Worm (Caenorhabditis elegans) whole organism, L1 larva: ENCODE measurements around the gene str-249.
A peak's percentile ranks its signal among the peaks of the same experiment; 100 is the strongest.

Source experiments
- F16B12.6 ChIP-seq: fragments of 150-350 bp; optimal IDR thresholded peaks from 2 replicates; lab custom pipeline; 2014; ENCODE audit warnings: missing biosample characterization, missing genetic modification characterization
- aly-2 ChIP-seq: fragments of 150-350 bp; optimal IDR thresholded peaks from 2 replicates; lab custom pipeline; 2014; ENCODE audit warnings: missing biosample characterization, missing genetic modification characterization
- blmp-1 ChIP-seq: fragments of 150-350 bp; optimal IDR thresholded peaks from 2 replicates; lab custom pipeline; 2014; ENCODE audit warnings: missing biosample characterization, missing genetic modification characterization
- ceh-82 ChIP-seq, 3 experiments: fragments of 150-350 bp in 1 of 3; sonication (generic microtip) in 2 of 3; optimal IDR thresholded peaks; 2 replicates each; lab custom pipeline; 2014 to 2017; ENCODE audit warnings: missing biosample characterization in 3 of 3, missing genetic modification characterization in 3 of 3
- ceh-88 ChIP-seq: fragments of 200-800 bp; sonication (Bioruptor generic); IDR thresholded peaks from 2 replicates; pipeline ENCODE4 v1.3.6; 2022; ENCODE audit warnings: missing genetic modification characterization, missing compliant biosample characterization
- ceh-90 ChIP-seq: sonication (generic microtip); optimal IDR thresholded peaks from 2 replicates; lab custom pipeline; 2016; ENCODE audit warnings: missing genetic modification characterization, missing compliant biosample characterization
- ces-1 ChIP-seq: fragments of 150-350 bp; optimal IDR thresholded peaks from 2 replicates; lab custom pipeline; 2014; ENCODE audit warnings: missing biosample characterization, missing genetic modification reagents, missing genetic modification characterization
- dpl-1 ChIP-seq, 3 experiments: fragments of 150-350 bp in 2 of 3; sonication (generic microtip) in 1 of 3; optimal IDR thresholded peaks; 2 replicates each; lab custom pipeline; 2014 to 2017; ENCODE audit warnings: missing biosample characterization in 3 of 3, missing genetic modification characterization in 3 of 3, missing genetic modification reagents in 3 of 3
- dsc-1 ChIP-seq: sonication (generic microtip); optimal IDR thresholded peaks from 2 replicates; lab custom pipeline; 2016; ENCODE audit warnings: mild to moderate bottlenecking, missing genetic modification characterization, missing compliant biosample characterization
- efl-1 ChIP-seq, 4 experiments: fragments of 150-350 bp; optimal IDR thresholded peaks in 3 of 4; peaks in 1 of 4; 1 replicate in 1 of 4; 2 replicates in 3 of 4; lab custom pipeline; 2014; ENCODE audit warnings: missing biosample characterization in 2 of 4, missing genetic modification characterization in 2 of 4, missing genetic modification reagents in 2 of 4
- egl-13 ChIP-seq: sonication (generic microtip); optimal IDR thresholded peaks from 2 replicates; lab custom pipeline; 2016; ENCODE audit warnings: missing genotype, missing genetic modification reagents, missing genetic modification characterization, missing compliant biosample characterization
- ets-5 ChIP-seq: fragments of 200-800 bp; sonication (Bioruptor generic); IDR thresholded peaks from 2 replicates; pipeline ENCODE4 v1.3.6; 2022; ENCODE audit warnings: missing genetic modification characterization, missing compliant biosample characterization
- fkh-10 ChIP-seq: sonication (generic microtip); optimal IDR thresholded peaks from 2 replicates; lab custom pipeline; 2017; ENCODE audit warnings: missing biosample characterization, missing genetic modification reagents, missing genetic modification characterization
- fkh-8 ChIP-seq: sonication (generic microtip); optimal IDR thresholded peaks from 2 replicates; lab custom pipeline; 2016; ENCODE audit warnings: mild to moderate bottlenecking, missing genetic modification characterization, missing compliant biosample characterization
- grh-1 ChIP-seq: fragments of 200-800 bp; sonication (Bioruptor generic); IDR thresholded peaks from 2 replicates; pipeline ENCODE4 v1.3.6; 2022; ENCODE audit warnings: missing genetic modification reagents, missing genetic modification characterization, missing compliant biosample characterization
- hlh-17 ChIP-seq: fragments of 200-800 bp; sonication (Bioruptor generic); optimal IDR thresholded peaks from 2 replicates; lab custom pipeline; 2018; ENCODE audit warnings: missing genetic modification characterization, mild to moderate bottlenecking, missing compliant biosample characterization, moderate library complexity, borderline replicate concordance
- hpl-2 ChIP-seq: fragments of 150-350 bp; optimal IDR thresholded peaks from 2 replicates; lab custom pipeline; 2014; ENCODE audit warnings: missing biosample characterization, missing genetic modification reagents, missing genetic modification characterization
- irx-1 ChIP-seq: sonication (generic microtip); optimal IDR thresholded peaks from 2 replicates; lab custom pipeline; 2016; ENCODE audit warnings: missing genetic modification characterization, missing compliant biosample characterization
- lin-15B ChIP-seq: fragments of 150-350 bp; sonication (generic microtip); optimal IDR thresholded peaks from 3 replicates; lab custom pipeline; 2014; ENCODE audit warnings: missing biosample characterization, missing genetic modification characterization
- lin-35 ChIP-seq, 2 experiments: fragments of 150-350 bp; optimal IDR thresholded peaks; 2 replicates each; lab custom pipeline; 2014; ENCODE audit warnings: missing biosample characterization in 2 of 2, missing genetic modification characterization in 2 of 2, missing genetic modification reagents in 2 of 2
- lir-3 ChIP-seq: sonication (generic microtip); optimal IDR thresholded peaks from 2 replicates; lab custom pipeline; 2016; ENCODE audit warnings: mild to moderate bottlenecking, missing genetic modification characterization, moderate library complexity, missing compliant biosample characterization; ENCODE audit not compliant: poor library complexity
- lsy-2 ChIP-seq, 2 experiments: fragments of 150-350 bp; optimal IDR thresholded peaks; 2 replicates each; lab custom pipeline; 2014; ENCODE audit warnings: missing biosample characterization in 2 of 2, missing genetic modification characterization in 2 of 2
- mdl-1 ChIP-seq, 2 experiments: fragments of 150-350 bp; optimal IDR thresholded peaks; 2 replicates each; lab custom pipeline; 2014 to 2017; ENCODE audit warnings: missing biosample characterization in 2 of 2, missing genetic modification characterization in 2 of 2, inconsistent platforms in 1 of 2
- mef-2 ChIP-seq: fragments of 150-350 bp; optimal IDR thresholded peaks from 2 replicates; lab custom pipeline; 2014; ENCODE audit warnings: missing biosample characterization, missing genetic modification characterization
- mep-1 ChIP-seq: fragments of 150-350 bp; optimal IDR thresholded peaks from 2 replicates; lab custom pipeline; 2014; ENCODE audit warnings: missing biosample characterization, missing genetic modification characterization
- nhr-19 ChIP-seq: fragments of 200-800 bp; sonication (Bioruptor generic); conservative IDR thresholded peaks from 2 replicates; pipeline ENCODE4 v1.3.6; 2022; ENCODE audit warnings: missing genetic modification characterization, missing compliant biosample characterization
- nhr-237 ChIP-seq: fragments of 150-350 bp; optimal IDR thresholded peaks from 2 replicates; lab custom pipeline; 2014; ENCODE audit warnings: missing biosample characterization, missing genetic modification characterization
- nhr-47 ChIP-seq: sonication (generic microtip); optimal IDR thresholded peaks from 2 replicates; lab custom pipeline; 2016; ENCODE audit warnings: mild to moderate bottlenecking, missing genetic modification characterization, moderate library complexity, missing compliant biosample characterization
- nhr-77 ChIP-seq: fragments of 150-350 bp; optimal IDR thresholded peaks from 2 replicates; lab custom pipeline; 2014; ENCODE audit warnings: missing biosample characterization, missing genetic modification characterization
- nhr-84 ChIP-seq: sonication (generic microtip); optimal IDR thresholded peaks from 2 replicates; lab custom pipeline; 2017; ENCODE audit warnings: missing biosample characterization, missing genetic modification characterization
- nhr-85 ChIP-seq: sonication (generic microtip); peaks from one replicate; lab custom pipeline; 2016; ENCODE audit warnings: missing genetic modification characterization, inconsistent platforms, missing compliant biosample characterization
- nhr-90 ChIP-seq: sonication (generic microtip); optimal IDR thresholded peaks from 2 replicates; lab custom pipeline; 2016; ENCODE audit warnings: mild to moderate bottlenecking, missing genetic modification characterization, missing compliant biosample characterization; ENCODE audit not compliant: poor library complexity
- pqm-1 ChIP-seq: sonication (generic microtip); optimal IDR thresholded peaks from 3 replicates; lab custom pipeline; 2017; ENCODE audit warnings: missing biosample characterization, missing genetic modification characterization
- rnt-1 ChIP-seq: sonication (generic microtip); optimal IDR thresholded peaks from 2 replicates; lab custom pipeline; 2016; ENCODE audit warnings: mild to moderate bottlenecking, missing genetic modification characterization, moderate library complexity, missing compliant biosample characterization
- skn-1 ChIP-seq: fragments of 150-350 bp; optimal IDR thresholded peaks from 2 replicates; lab custom pipeline; 2014; ENCODE audit warnings: missing biosample characterization, missing genetic modification characterization
- snpc-4 ChIP-seq: fragments of 150-350 bp; optimal IDR thresholded peaks from 2 replicates; lab custom pipeline; 2014; ENCODE audit warnings: missing biosample characterization, missing genetic modification characterization
- snu-23 ChIP-seq: sonication (generic microtip); optimal IDR thresholded peaks from 2 replicates; lab custom pipeline; 2016; ENCODE audit warnings: missing genetic modification characterization, missing compliant biosample characterization
- sox-4 ChIP-seq: sonication (generic microtip); optimal IDR thresholded peaks from 2 replicates; lab custom pipeline; 2016; ENCODE audit warnings: missing genetic modification characterization, missing compliant biosample characterization
- unc-130 ChIP-seq: fragments of 150-350 bp; optimal IDR thresholded peaks from 2 replicates; lab custom pipeline; 2017; ENCODE audit warnings: missing biosample characterization, missing genetic modification characterization, inconsistent platforms
- unc-62 ChIP-seq: fragments of 150-350 bp; optimal IDR thresholded peaks from 2 replicates; lab custom pipeline; 2014; ENCODE audit warnings: missing biosample characterization, missing genetic modification reagents, missing genetic modification characterization
- unc-86 ChIP-seq: sonication (generic microtip); optimal IDR thresholded peaks from 2 replicates; lab custom pipeline; 2016; ENCODE audit warnings: missing genetic modification characterization, missing compliant biosample characterization
- unc-98 ChIP-seq: fragments of 200-800 bp; sonication (Bioruptor generic); IDR thresholded peaks from 2 replicates; pipeline ENCODE4 v1.3.6; 2022; ENCODE audit warnings: missing genetic modification characterization, missing compliant biosample characterization
- vab-15 ChIP-seq: sonication (generic microtip); optimal IDR thresholded peaks from 2 replicates; lab custom pipeline; 2017; ENCODE audit warnings: missing genotype, mild to moderate bottlenecking, missing genetic modification characterization, missing compliant biosample characterization
- xbp-1 ChIP-seq: sonication (generic microtip); optimal IDR thresholded peaks from 2 replicates; lab custom pipeline; 2016; ENCODE audit warnings: missing genetic modification characterization, missing compliant biosample characterization
- ztf-11 ChIP-seq, 2 experiments: sonication (generic microtip); optimal IDR thresholded peaks; 2 replicates each; lab custom pipeline; 2016 to 2017; ENCODE audit warnings: missing genetic modification characterization in 2 of 2, missing biosample characterization in 1 of 2, missing compliant biosample characterization in 1 of 2
- ztf-4 ChIP-seq: fragments of 150-350 bp; optimal IDR thresholded peaks from 2 replicates; lab custom pipeline; 2014; ENCODE audit warnings: missing biosample characterization, missing genetic modification characterization

str-249 gene

DNA sequence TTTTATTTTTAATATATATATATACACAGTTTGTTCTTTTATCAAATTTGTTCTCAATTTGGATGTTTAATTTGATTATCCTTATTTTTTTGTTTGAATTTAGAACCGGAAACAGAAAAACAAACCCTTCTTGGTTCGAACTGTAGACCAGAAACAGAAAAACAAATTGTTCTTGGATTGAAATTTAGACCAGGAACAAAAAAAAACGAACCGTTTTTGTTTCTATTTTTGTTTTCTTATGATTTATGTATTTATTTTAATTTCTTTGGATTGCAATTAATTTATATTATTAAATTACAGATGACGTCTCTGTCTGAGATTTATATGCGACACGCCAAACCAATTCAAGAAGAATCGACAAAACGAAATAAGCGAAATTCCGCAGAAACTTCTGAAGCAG, 11.3 kb downstream of the str-249 start, which contains the start of gene C42D4.19:
Gene C42D4.19, plus strand, starts transcription at position 301 of the 400 bp plus-strand sequence.
- TF ChIP-seq pqm-1 (no peak), hlh-17 (no peak), unc-86 (no peak), ceh-90 (tag; lab: Kevin White, UChicago) (no peak), nhr-19 (GFP tag; lab: Robert Waterston, UW) (no peak), mef-2 (no peak), nhr-85 (tag; lab: Kevin White, UChicago) (no peak), nhr-84 (no peak), unc-62 (no peak), lin-15B (tag; lab: Kevin White, UChicago) (no peak), hpl-2 (GFP tag; lab: Kevin White, UChicago) (no peak), ets-5 (no peak), ceh-82 (tag; optimal IDR thresholded peaks at IDR 0.05; lab: Kevin White, UChicago) (no peak)
- TF ChIP-seq, all 84 proteins: peak for 0

DNA sequence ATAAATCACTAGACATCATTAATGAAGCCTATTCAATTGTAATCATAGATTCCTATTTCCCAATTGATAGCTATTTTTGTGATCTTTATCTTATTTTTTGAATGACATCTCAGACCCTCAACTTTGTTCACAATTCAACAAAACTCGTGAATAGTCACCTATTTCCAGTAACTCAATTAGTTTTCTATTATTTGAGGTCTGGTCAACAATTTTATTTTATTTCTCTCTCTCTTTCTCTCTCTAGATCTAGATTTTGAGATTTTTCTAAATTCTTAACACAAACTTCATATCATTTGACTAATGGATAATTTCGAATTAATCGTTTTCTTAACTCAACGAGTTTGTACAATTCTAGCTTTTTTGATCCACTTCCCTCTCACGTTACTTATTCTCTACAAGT, 13.2 kb downstream of the str-249 start, which contains the start of gene str-1:
Gene str-1, plus strand, starts transcription at position 301 of the 400 bp plus-strand sequence.
- no peak for TF ChIP-seq fkh-10 (GFP tag; lab: Kevin White, UChicago)
- TF ChIP-seq nhr-90: no peak
- peak; percentile 39 for TF ChIP-seq sox-4 (tag; lab: Kevin White, UChicago)

DNA sequence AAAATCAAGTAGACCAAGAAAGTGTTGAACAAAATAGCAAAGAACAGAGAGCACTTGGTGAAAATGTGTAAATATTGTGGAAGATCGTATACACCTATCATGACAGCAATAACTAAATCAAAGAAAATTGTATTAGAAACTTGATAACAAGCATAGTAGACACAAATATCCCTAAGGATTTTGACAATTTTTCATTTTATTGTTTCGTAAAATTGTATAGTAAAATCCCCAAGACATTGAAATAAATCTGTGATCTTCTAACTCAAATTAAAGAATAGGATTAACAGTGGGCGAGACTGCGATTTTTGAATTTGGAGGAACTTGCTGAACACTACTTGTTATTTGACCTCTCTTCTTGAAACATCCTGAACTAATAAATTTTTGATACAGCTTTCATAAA, 15.4 kb downstream of the str-249 start, which contains the start of gene str-220:
Gene str-220, minus strand, starts transcription at position 101 of the 400 bp plus-strand sequence.
- no peak for TF ChIP-seq rnt-1 (tag; lab: Kevin White, UChicago)
- TF ChIP-seq snu-23: no peak
- TF ChIP-seq vab-15 (tag; lab: Kevin White, UChicago): no peak
- TF ChIP-seq nhr-90: no peak
- no peak for TF ChIP-seq unc-130
- no peak for TF ChIP-seq mef-2
- TF ChIP-seq nhr-85 (tag; lab: Kevin White, UChicago): no peak
- no peak for TF ChIP-seq ztf-4 (tag; lab: Kevin White, UChicago)
- no peak for TF ChIP-seq ceh-82 (tag; optimal IDR thresholded peaks at IDR 0.05; lab: Kevin White, UChicago)
- no peak for TF ChIP-seq xbp-1 (tag; lab: Kevin White, UChicago)
- no peak for TF ChIP-seq ces-1 (GFP tag; lab: Kevin White, UChicago)
- TF ChIP-seq blmp-1 (tag; lab: Kevin White, UChicago): no peak
- TF ChIP-seq ztf-11 (tag; optimal IDR thresholded peaks at IDR 0.05; lab: Kevin White, UChicago): no peak
- TF ChIP-seq, all 84 proteins: peak for 0

DNA sequence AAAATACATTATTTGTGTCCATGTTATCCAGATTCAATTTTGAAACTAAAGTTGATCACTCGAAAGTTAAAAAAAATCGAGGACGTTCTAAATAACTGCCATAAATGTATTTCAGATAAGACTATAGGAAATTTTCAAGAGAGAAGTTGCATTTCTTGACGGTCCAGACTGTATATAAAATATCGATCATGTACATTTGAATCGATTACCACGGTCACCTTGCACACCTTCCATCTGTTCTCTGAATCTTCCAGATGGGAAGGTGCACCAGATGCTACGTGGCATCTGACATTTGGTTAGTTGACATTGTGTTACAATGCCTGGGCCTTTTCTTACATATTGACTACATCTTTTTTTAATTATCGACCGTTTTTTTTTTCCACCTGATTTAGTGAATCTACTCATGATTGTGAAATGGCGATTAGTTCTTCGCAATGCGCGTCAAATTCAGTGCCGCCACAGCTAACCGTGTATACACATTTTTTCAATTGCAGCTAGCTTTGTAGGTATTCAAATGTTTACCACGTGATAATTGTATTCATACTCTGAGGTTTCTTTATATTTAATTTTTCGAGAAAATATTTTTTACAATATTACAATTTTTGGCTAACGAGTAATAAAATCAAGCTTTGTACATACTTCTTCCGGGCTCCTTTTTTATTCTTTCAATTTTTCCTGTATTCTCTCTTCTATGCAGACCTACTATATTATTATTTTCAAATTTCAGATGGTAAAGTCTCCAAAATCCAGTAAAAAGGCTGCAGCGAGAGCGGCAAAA, 18.5 kb downstream of the str-249 start, which contains the start of gene skr-16:
Gene skr-16, plus strand, starts transcription at position 728 of the 778 bp plus-strand sequence.
- TF ChIP-seq efl-1 (optimal IDR thresholded peaks at IDR 0.05; lab: Kevin White, UChicago): peak; percentile 7 to 50
- TF ChIP-seq efl-1 (GFP tag; optimal IDR thresholded peaks at IDR 0.05 in 1 of 2; lab: Kevin White, UChicago): peak; percentile 64 to 92
- TF ChIP-seq dsc-1 (tag; lab: Kevin White, UChicago): peak; percentile 32
- no peak for TF ChIP-seq lir-3 (tag; lab: Kevin White, UChicago)
- TF ChIP-seq nhr-85 (tag; lab: Kevin White, UChicago): peak; percentile 55
- no peak for TF ChIP-seq unc-62
- peak; percentile 1 for TF ChIP-seq rnt-1 (tag; lab: Kevin White, UChicago)
- TF ChIP-seq snpc-4: peak; percentile 9
- TF ChIP-seq nhr-47 (tag; lab: Kevin White, UChicago): peak; percentile 5
- TF ChIP-seq skn-1 (tag; lab: Kevin White, UChicago): peak; percentile 13
- no peak for TF ChIP-seq ces-1 (GFP tag; lab: Kevin White, UChicago)
- TF ChIP-seq fkh-8 (tag; lab: Kevin White, UChicago): peak; percentile 6
- TF ChIP-seq irx-1 (tag; lab: Kevin White, UChicago): no peak
- peak in 1 of 2 experiments; percentile 20 for TF ChIP-seq lsy-2 (tag; optimal IDR thresholded peaks at IDR 0.05; lab: Kevin White, UChicago)
- TF ChIP-seq unc-98: no peak
- TF ChIP-seq F16B12.6: peak; percentile 82
- no peak for TF ChIP-seq ceh-88 (GFP tag; lab: Robert Waterston, UW)
- no peak for TF ChIP-seq ztf-11 (tag; optimal IDR thresholded peaks at IDR 0.05; lab: Kevin White, UChicago)
- peak in 1 of 2 experiments; percentile 47 for TF ChIP-seq mdl-1 (tag; optimal IDR thresholded peaks at IDR 0.05; lab: Kevin White, UChicago)
- TF ChIP-seq grh-1 (GFP tag; lab: Robert Waterston, UW): no peak
- TF ChIP-seq nhr-77 (tag; lab: Kevin White, UChicago): no peak
- no peak for TF ChIP-seq egl-13 (tag; lab: Kevin White, UChicago)
- peak; percentile 26 to 70 (median 27) for TF ChIP-seq dpl-1 (GFP tag; optimal IDR thresholded peaks at IDR 0.05; lab: Kevin White, UChicago)
- TF ChIP-seq mep-1 (tag; lab: Kevin White, UChicago): peak; percentile 79
- no peak for TF ChIP-seq fkh-10 (GFP tag; lab: Kevin White, UChicago)
- TF ChIP-seq aly-2 (tag; lab: Kevin White, UChicago): no peak
- no peak for TF ChIP-seq nhr-237 (tag; lab: Kevin White, UChicago)
- TF ChIP-seq lin-35 (GFP tag; optimal IDR thresholded peaks at IDR 0.05; lab: Kevin White, UChicago): peak; percentile 22 to 64
